Fruit fly (Drosophila melanogaster): ENCODE results near the gene Naa40.

Naa40 gene

dm6 chr3R:29716043-29716781 lies 8.5 kb downstream of the Naa40 start (continued):
- TF ChIP-seq Mad (GFP tag; optimal IDR thresholded peaks at IDR 0.05) = no peak
- TF ChIP-seq luna (GFP tag; optimal IDR thresholded peaks at IDR 0.05) = no peak
- TF ChIP-seq fd3F (GFP tag; optimal IDR thresholded peaks at IDR 0.05) = no peak
- TF ChIP-seq CG16815 (GFP tag; optimal IDR thresholded peaks at IDR 0.05) = no peak
- TF ChIP-seq CG7271 (tag; optimal IDR thresholded peaks at IDR 0.05) = no peak
- peak; percentile 9 for TF ChIP-seq CG18262 (tag; optimal IDR thresholded peaks at IDR 0.05)
- TF ChIP-seq C15 (GFP tag; IDR thresholded peaks at IDR 0.05) = no peak
- peak; percentile 47 for TF ChIP-seq HLHmδ (GFP tag; optimal IDR thresholded peaks at IDR 0.05)
- no peak for TF ChIP-seq CG17359 (tag; optimal IDR thresholded peaks at IDR 0.05)
- TF ChIP-seq Mes4 (GFP tag; optimal IDR thresholded peaks at IDR 0.05) = no peak
- TF ChIP-seq Elba2 (GFP tag; optimal IDR thresholded peaks at IDR 0.05) = no peak
- no peak for TF ChIP-seq HLH3B (GFP tag; IDR thresholded peaks at IDR 0.05)
- no peak for TF ChIP-seq CG14050 (GFP tag; IDR thresholded peaks at IDR 0.05)
- TF ChIP-seq CG2875 (GFP tag; optimal IDR thresholded peaks at IDR 0.05) = no peak
- no peak for TF ChIP-seq emc (GFP tag; optimal IDR thresholded peaks at IDR 0.05)
- no peak for TF ChIP-seq CG10543 (GFP tag; optimal IDR thresholded peaks at IDR 0.05)
- TF ChIP-seq bsh (GFP tag; optimal IDR thresholded peaks at IDR 0.05) = peak in 1 of 2 experiments; percentile 1
- no peak for TF ChIP-seq H2.0 (GFP tag; IDR thresholded peaks at IDR 0.05)
- TF ChIP-seq TFAM (GFP tag; optimal IDR thresholded peaks at IDR 0.05) = no peak
- TF ChIP-seq CG7987 (GFP tag; optimal IDR thresholded peaks at IDR 0.05) = no peak
- 0 out of 3 replicates have a peak, but pooled peaks have one; percentile 17 for TF ChIP-seq dysf (GFP tag; IDR thresholded peaks at IDR 0.05)
- no peak for TF ChIP-seq rib (GFP tag; IDR thresholded peaks at IDR 0.05)
- no peak for TF ChIP-seq CG4617 (GFP tag; optimal IDR thresholded peaks at IDR 0.05; ENCODE audit: borderline replicate concordance)
- TF ChIP-seq cato (GFP tag; optimal IDR thresholded peaks at IDR 0.05; ENCODE audit: borderline replicate concordance) = no peak
- TF ChIP-seq slbo (GFP tag; IDR thresholded peaks at IDR 0.05) = no peak
- peak; percentile 28 for TF ChIP-seq NfI (GFP tag; optimal IDR thresholded peaks at IDR 0.05)
- TF ChIP-seq nau (GFP tag; optimal IDR thresholded peaks at IDR 0.05) = no peak
- TF ChIP-seq HmgZ (tag; optimal IDR thresholded peaks at IDR 0.05) = no peak
- TF ChIP-seq zfh2 (GFP tag; optimal IDR thresholded peaks at IDR 0.05) = no peak
- TF ChIP-seq cas (GFP tag; IDR thresholded peaks at IDR 0.05) = no peak
- TF ChIP-seq CG6813 (GFP tag; optimal IDR thresholded peaks at IDR 0.05) = no peak
- TF ChIP-seq CG11456 (GFP tag; IDR thresholded peaks at IDR 0.05) = 0 out of 3 replicates have a peak, but pooled peaks have one; percentile 23
- no peak for TF ChIP-seq CG1792 (GFP tag; optimal IDR thresholded peaks at IDR 0.05)
- no peak for TF ChIP-seq hb (GFP tag; IDR thresholded peaks at IDR 0.05; ENCODE audit: partially characterized antibody)
- peak; percentile 34 for TF ChIP-seq CG8478 (optimal IDR thresholded peaks at IDR 0.05)
- TF ChIP-seq zen2 (GFP tag; IDR thresholded peaks at IDR 0.05; ENCODE audit: partially characterized antibody) = no peak
- TF ChIP-seq CG17186 (GFP tag; optimal IDR thresholded peaks at IDR 0.05) = no peak
- TF ChIP-seq HLH54F (GFP tag; optimal IDR thresholded peaks at IDR 0.05) = no peak
- no peak for TF ChIP-seq CG4360 (GFP tag; IDR thresholded peaks at IDR 0.05)
- TF ChIP-seq lov (optimal IDR thresholded peaks at IDR 0.05) = no peak
- TF ChIP-seq lov (GFP tag; IDR thresholded peaks at IDR 0.05) = 0 out of 3 replicates have a peak, but pooled peaks have one; percentile 14
- TF ChIP-seq B-H2 (GFP tag; optimal IDR thresholded peaks at IDR 0.05) = no peak
- TF ChIP-seq CG1233 (GFP tag; optimal IDR thresholded peaks at IDR 0.05) = no peak
- TF ChIP-seq CG17361 (GFP tag; IDR thresholded peaks at IDR 0.05) = no peak
- TF ChIP-seq CG15514 (GFP tag; optimal IDR thresholded peaks at IDR 0.05) = no peak
- peak; percentile 48 for TF ChIP-seq Med (GFP tag)
- TF ChIP-seq danr (GFP tag; IDR thresholded peaks at IDR 0.05) = no peak
- no peak for TF ChIP-seq ERR (GFP tag; optimal IDR thresholded peaks at IDR 0.05)
- no peak for TF ChIP-seq CG1647 (GFP tag; optimal IDR thresholded peaks at IDR 0.05)
- TF ChIP-seq Hr3 (GFP tag; optimal IDR thresholded peaks at IDR 0.05) = no peak
